Worm (Caenorhabditis elegans) whole organism, young adult: Measurements from ENCODE around the gene pgl-1.

Experiments used
- C06A6.2 ChIP-seq: fragments of 200-800 bp; sonication (Bioruptor generic); conservative IDR thresholded peaks from 2 replicates; pipeline ENCODE4 v1.3.6; 2022; ENCODE audit warnings: missing genetic modification characterization, missing compliant biosample characterization
- F33H1.4 ChIP-seq: fragments of 200-800 bp; sonication (Bioruptor generic); IDR thresholded peaks from 2 replicates; pipeline ENCODE4 v1.3.6; 2022; ENCODE audit warnings: missing genetic modification reagents, missing genetic modification characterization, missing compliant biosample characterization
- F39B2.1 ChIP-seq: fragments of 200-800 bp; sonication (Bioruptor generic); IDR thresholded peaks from 2 replicates; pipeline ENCODE4 v1.3.6; 2022; ENCODE audit warnings: missing genetic modification reagents, missing genetic modification characterization, missing compliant biosample characterization
- F49E8.2 ChIP-seq: sonication (generic microtip); optimal IDR thresholded peaks from 3 replicates; lab custom pipeline; 2017; ENCODE audit warnings: missing genetic modification characterization, mild to moderate bottlenecking, missing compliant biosample characterization, antibody characterized with exemption, moderate library complexity; ENCODE audit not compliant: insufficient read depth
- T26A5.8 ChIP-seq: sonication (generic microtip); optimal IDR thresholded peaks from 2 replicates; lab custom pipeline; 2016; ENCODE audit warnings: missing genetic modification characterization, missing compliant biosample characterization
- ZK185.1 ChIP-seq: sonication (generic microtip); optimal IDR thresholded peaks from 2 replicates; lab custom pipeline; 2016; ENCODE audit warnings: mild to moderate bottlenecking, missing genetic modification characterization, missing compliant biosample characterization; ENCODE audit not compliant: poor library complexity, severe bottlenecking
- aptf-3 ChIP-seq: fragments of 200-800 bp; sonication (Bioruptor generic); IDR thresholded peaks from 2 replicates; pipeline ENCODE4 v1.3.6; 2022; ENCODE audit warnings: missing genetic modification characterization, missing compliant biosample characterization
- athp-1 ChIP-seq: sonication (generic microtip); optimal IDR thresholded peaks from 2 replicates; lab custom pipeline; 2017; ENCODE audit warnings: mild to moderate bottlenecking, missing genetic modification characterization, missing compliant biosample characterization
- attf-5 ChIP-seq: fragments of 200-800 bp; sonication (Bioruptor generic); optimal IDR thresholded peaks from 2 replicates; lab custom pipeline; 2018; ENCODE audit warnings: mild to moderate bottlenecking, missing genetic modification characterization, missing compliant biosample characterization
- attf-6 ChIP-seq: fragments of 200-800 bp; sonication (Bioruptor generic); IDR thresholded peaks from 2 replicates; pipeline ENCODE4 v1.3.6; 2022; ENCODE audit warnings: missing genetic modification reagents, missing genetic modification characterization, missing compliant biosample characterization
- bed-2 ChIP-seq: fragments of 200-800 bp; sonication (Bioruptor generic); IDR thresholded peaks from 2 replicates; pipeline ENCODE4 v1.3.6; 2022; ENCODE audit warnings: missing genetic modification reagents, missing genetic modification characterization, missing compliant biosample characterization
- ceh-100 ChIP-seq: fragments of 200-800 bp; sonication (Bioruptor generic); IDR thresholded peaks from 2 replicates; pipeline ENCODE4 v1.3.6; 2022; ENCODE audit warnings: missing genetic modification reagents, missing genetic modification characterization, missing compliant biosample characterization
- ceh-27 ChIP-seq: fragments of 200-800 bp; sonication (Bioruptor generic); optimal IDR thresholded peaks from 2 replicates; lab custom pipeline; 2018; ENCODE audit warnings: mild to moderate bottlenecking, missing genetic modification characterization, moderate library complexity, missing compliant biosample characterization
- ceh-40 ChIP-seq: fragments of 200-800 bp; sonication (Bioruptor generic); IDR thresholded peaks from 2 replicates; pipeline ENCODE4 v1.3.6; 2022; ENCODE audit warnings: missing genetic modification characterization, missing compliant biosample characterization
- ceh-91 ChIP-seq: fragments of 200-800 bp; sonication (Bioruptor generic); IDR thresholded peaks from 2 replicates; pipeline ENCODE4 v1.3.6; 2022; ENCODE audit warnings: missing genetic modification reagents, missing genetic modification characterization, missing compliant biosample characterization
- die-1 ChIP-seq: sonication (generic microtip); optimal IDR thresholded peaks from 2 replicates; lab custom pipeline; 2016; ENCODE audit warnings: missing genotype, mild to moderate bottlenecking, missing genetic modification characterization, missing compliant biosample characterization
- egl-18 ChIP-seq: fragments of 200-800 bp; sonication (Bioruptor generic); IDR thresholded peaks from 2 replicates; pipeline ENCODE4 v1.3.6; 2022; ENCODE audit warnings: missing genetic modification reagents, missing genetic modification characterization, missing compliant biosample characterization
- egl-44 ChIP-seq: fragments of 200-800 bp; sonication (Bioruptor generic); IDR thresholded peaks from 2 replicates; pipeline ENCODE4 v1.3.6; 2022; ENCODE audit warnings: missing genetic modification reagents, missing genetic modification characterization, missing compliant biosample characterization
- ekl-4 ChIP-seq: fragments of 200-800 bp; sonication (Bioruptor generic); IDR thresholded peaks from 2 replicates; pipeline ENCODE4 v1.3.6; 2022; ENCODE audit warnings: missing genetic modification reagents, missing genetic modification characterization, missing compliant biosample characterization
- hrde-1 ChIP-seq: sonication (generic microtip); optimal IDR thresholded peaks from 2 replicates; lab custom pipeline; 2016; ENCODE audit warnings: missing genetic modification characterization, mild to moderate bottlenecking, missing compliant biosample characterization, moderate library complexity, missing genotype, missing genetic modification reagents, borderline replicate concordance
- lin-54 ChIP-seq: fragments of 200-800 bp; sonication (Bioruptor generic); optimal IDR thresholded peaks from 2 replicates; lab custom pipeline; 2018; ENCODE audit warnings: mild to moderate bottlenecking, missing genetic modification characterization, missing compliant biosample characterization
- lsy-27 ChIP-seq: sonication (generic microtip); optimal IDR thresholded peaks from 2 replicates; lab custom pipeline; 2017; ENCODE audit warnings: missing genetic modification characterization, mild to moderate bottlenecking, missing compliant biosample characterization, antibody characterized with exemption, missing genotype, borderline replicate concordance; ENCODE audit not compliant: insufficient read depth
- madf-3 ChIP-seq: fragments of 200-800 bp; sonication (Bioruptor generic); IDR thresholded peaks from 2 replicates; pipeline ENCODE4 v1.3.6; 2022; ENCODE audit warnings: missing genetic modification reagents, missing genetic modification characterization, missing compliant biosample characterization
- madf-6 ChIP-seq: fragments of 200-800 bp; sonication (Bioruptor generic); IDR thresholded peaks from 2 replicates; pipeline ENCODE4 v1.3.6; 2022; ENCODE audit warnings: missing genetic modification reagents, missing genetic modification characterization, missing compliant biosample characterization
- mxl-1 ChIP-seq: sonication (generic microtip); optimal IDR thresholded peaks from 2 replicates; lab custom pipeline; 2016; ENCODE audit warnings: missing genetic modification characterization, missing compliant biosample characterization
- nhr-120 ChIP-seq: fragments of 200-800 bp; sonication (Bioruptor generic); IDR thresholded peaks from 2 replicates; pipeline ENCODE4 v1.3.6; 2022; ENCODE audit warnings: missing genetic modification characterization, missing compliant biosample characterization
- nhr-80 ChIP-seq: sonication (generic microtip); optimal IDR thresholded peaks from 2 replicates; lab custom pipeline; 2016; ENCODE audit warnings: missing genetic modification characterization, missing compliant biosample characterization
- snpc-1.1 ChIP-seq: sonication (generic microtip); optimal IDR thresholded peaks from 2 replicates; lab custom pipeline; 2017; ENCODE audit warnings: missing genetic modification characterization, mild to moderate bottlenecking, missing compliant biosample characterization, antibody characterized with exemption, moderate library complexity, missing genotype, missing genetic modification reagents; ENCODE audit not compliant: insufficient read depth
- snpc-3.4 ChIP-seq: sonication (generic microtip); optimal IDR thresholded peaks from 2 replicates; lab custom pipeline; 2017; ENCODE audit warnings: missing genetic modification characterization, mild to moderate bottlenecking, missing compliant biosample characterization, antibody characterized with exemption, moderate library complexity, missing genotype, missing genetic modification reagents
- snpc-4 ChIP-seq, 5 experiments: fragments of 150-350 bp in 1 of 5; sonication (generic microtip) in 4 of 5; optimal IDR thresholded peaks; 2 replicates each; lab custom pipeline; 2014 to 2018; ENCODE audit warnings: missing genetic modification characterization in 5 of 5, missing biosample characterization in 3 of 5, antibody characterized with exemption in 2 of 5, mild to moderate bottlenecking in 2 of 5, missing compliant biosample characterization in 2 of 5, missing genotype in 2 of 5, moderate library complexity in 2 of 5, missing genetic modification reagents in 1 of 5
- tbx-9 ChIP-seq: sonication (generic microtip); optimal IDR thresholded peaks from 2 replicates; lab custom pipeline; 2016; ENCODE audit warnings: borderline replicate concordance, missing genetic modification characterization, inconsistent platforms, missing compliant biosample characterization
- unc-130 ChIP-seq: sonication (generic microtip); optimal IDR thresholded peaks from 2 replicates; lab custom pipeline; 2016; ENCODE audit warnings: missing genetic modification reagents, missing genetic modification characterization, missing compliant biosample characterization
- zfh-2 ChIP-seq: fragments of 200-800 bp; sonication (Bioruptor generic); conservative IDR thresholded peaks from 2 replicates; pipeline ENCODE4 v1.3.6; 2022; ENCODE audit warnings: missing genetic modification reagents, missing genetic modification characterization, missing compliant biosample characterization
- ztf-25 ChIP-seq: fragments of 200-800 bp; sonication (Bioruptor generic); IDR thresholded peaks from 2 replicates; pipeline ENCODE4 v1.3.6; 2022; ENCODE audit warnings: missing genetic modification reagents, missing genetic modification characterization, missing compliant biosample characterization
- ztf-26 ChIP-seq: sonication (generic microtip); optimal IDR thresholded peaks from 2 replicates; lab custom pipeline; 2017; ENCODE audit warnings: missing genetic modification characterization, missing compliant biosample characterization
- ztf-28 ChIP-seq: fragments of 200-800 bp; sonication (Bioruptor generic); IDR thresholded peaks from 2 replicates; pipeline ENCODE4 v1.3.6; 2022; ENCODE audit warnings: missing genetic modification reagents, missing genetic modification characterization, missing compliant biosample characterization
- ztf-3 ChIP-seq: fragments of 200-800 bp; sonication (Bioruptor generic); optimal IDR thresholded peaks from 2 replicates; lab custom pipeline; 2018; ENCODE audit warnings: mild to moderate bottlenecking, missing genetic modification characterization, missing compliant biosample characterization

The pgl-1 gene

DNA sequence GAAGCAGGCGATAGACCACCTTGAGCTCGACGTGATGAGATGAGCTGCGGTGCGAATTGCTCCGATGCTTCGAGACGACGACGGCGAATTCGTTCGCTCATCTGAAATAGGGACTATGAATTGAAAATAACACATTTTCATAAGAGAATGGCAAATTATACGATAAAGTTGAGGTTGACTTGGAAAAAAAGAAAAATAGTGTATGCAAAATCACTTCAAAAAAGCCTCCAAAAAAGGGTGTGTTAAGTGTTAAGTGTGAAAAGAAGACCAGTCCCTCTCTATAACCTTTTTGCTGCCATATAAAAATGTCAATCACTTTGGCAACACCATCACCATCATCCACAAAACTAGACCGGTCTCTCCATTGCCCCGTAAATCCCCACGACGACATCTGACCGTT lies 9.7 kb upstream of the pgl-1 start, which contains the start of gene prkl-1:
Gene prkl-1 (minus strand): TSS at position 101 of the 400 bp plus-strand sequence.
- TF ChIP-seq ztf-25 (GFP tag; lab: Robert Waterston, UW) (no peak), unc-130 (GFP tag; lab: Kevin White, UChicago) (no peak), ekl-4 (GFP tag; lab: Robert Waterston, UW) (no peak), T26A5.8 (tag; lab: Kevin White, UChicago) (no peak), ceh-40 (GFP tag; lab: Robert Waterston, UW) (no peak), attf-5 (GFP tag; lab: Kevin White, UChicago) (no peak), egl-18 (no peak), C06A6.2 (GFP tag; lab: Robert Waterston, UW) (no peak), F33H1.4 (no peak), aptf-3 (no peak), snpc-1.1 (no peak), mxl-1 (tag; lab: Kevin White, UChicago) (no peak), ceh-100 (GFP tag; lab: Robert Waterston, UW) (no peak), ceh-27 (GFP tag; lab: Kevin White, UChicago) (no peak), tbx-9 (no peak)

DNA sequence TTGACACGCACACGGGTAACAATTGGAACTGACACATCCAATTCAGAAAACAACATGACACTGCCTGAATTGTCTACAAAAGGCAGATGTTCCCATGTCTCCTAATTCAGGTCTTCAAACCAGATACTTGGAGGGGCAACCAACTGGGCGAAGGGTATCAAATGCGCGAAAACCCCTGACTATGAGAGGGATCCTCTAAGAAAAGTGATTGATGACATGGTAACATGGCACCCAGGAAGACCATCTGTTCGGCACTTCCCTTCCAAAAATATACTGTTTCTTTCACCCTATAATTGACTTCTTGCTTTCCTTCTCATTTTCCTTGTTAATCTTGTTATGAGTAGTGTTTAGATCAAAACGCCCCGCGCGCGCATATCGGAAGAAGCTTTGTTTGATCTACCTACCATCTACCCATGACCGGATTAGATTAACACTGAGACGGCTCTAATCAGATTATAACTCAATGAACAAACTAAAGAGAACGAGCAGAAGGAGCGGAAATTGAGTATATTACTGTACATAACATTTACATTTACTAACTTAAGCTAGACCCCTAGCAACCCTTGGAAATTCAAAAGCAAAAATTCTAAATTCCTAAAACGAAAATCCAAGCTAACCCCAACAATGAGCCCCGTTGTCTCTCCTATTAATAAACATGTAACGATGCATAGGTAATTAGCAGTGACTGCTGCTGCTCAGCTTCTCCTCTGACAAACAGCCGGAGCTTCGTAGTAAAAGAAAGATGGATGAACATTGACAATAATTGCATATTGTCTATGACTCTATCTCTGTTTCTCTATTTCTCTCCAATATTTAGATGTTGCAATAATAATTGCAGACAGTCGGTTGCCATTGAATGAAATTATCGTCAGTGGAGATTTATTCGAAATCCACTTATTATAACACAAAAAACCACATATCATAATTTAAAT lies 7.6 kb upstream of the pgl-1 start:
- no peak for TF ChIP-seq egl-18
- no peak for TF ChIP-seq zfh-2

DNA sequence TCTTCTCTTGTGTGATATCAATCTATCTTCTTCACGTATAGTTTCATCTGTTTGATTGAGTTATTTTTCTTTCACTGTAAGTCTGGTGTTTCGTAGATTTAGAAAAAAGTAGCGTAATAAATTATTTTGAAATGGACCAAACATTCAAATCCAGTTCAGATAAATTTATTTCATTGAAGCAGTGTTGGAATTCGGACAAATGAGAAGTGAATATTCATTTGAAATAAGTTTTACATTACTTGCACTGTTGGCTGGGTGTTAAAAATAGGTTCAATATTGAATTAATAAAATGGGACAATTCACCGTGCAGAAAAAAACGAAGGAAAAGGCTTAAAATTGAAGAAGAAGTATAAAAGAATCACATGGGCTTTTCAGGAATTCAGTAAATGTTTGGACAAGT lies 1.5 kb upstream of the pgl-1 start:
- peak; percentile 61 for TF ChIP-seq snpc-3.4 (tag; lab: Kevin White, UChicago)
- no peak for TF ChIP-seq snpc-4 (GFP tag; optimal IDR thresholded peaks at IDR 0.05; lab: Kevin White, UChicago)
- peak in 1 of 4 experiments; percentile 39 for TF ChIP-seq snpc-4 (tag; optimal IDR thresholded peaks at IDR 0.05; lab: Kevin White, UChicago)
- peak; percentile 16; the same call in 1 of the 2 replicates for TF ChIP-seq F33H1.4
- peak; percentile 43; the same call in 1 of the 2 replicates for TF ChIP-seq madf-6 (GFP tag; lab: Robert Waterston, UW)
- peak; percentile 44 for TF ChIP-seq F49E8.2
- TF ChIP-seq egl-44 (GFP tag; lab: Robert Waterston, UW), result 0 out of 2 replicates have a peak, but pooled peaks have one; percentile 13
- 0 out of 2 replicates have a peak, but pooled peaks have one; percentile 35 for TF ChIP-seq attf-6 (GFP tag; lab: Robert Waterston, UW)
- no peak for TF ChIP-seq mxl-1 (tag; lab: Kevin White, UChicago)
- TF ChIP-seq ceh-91 (GFP tag; lab: Robert Waterston, UW), result no peak

DNA sequence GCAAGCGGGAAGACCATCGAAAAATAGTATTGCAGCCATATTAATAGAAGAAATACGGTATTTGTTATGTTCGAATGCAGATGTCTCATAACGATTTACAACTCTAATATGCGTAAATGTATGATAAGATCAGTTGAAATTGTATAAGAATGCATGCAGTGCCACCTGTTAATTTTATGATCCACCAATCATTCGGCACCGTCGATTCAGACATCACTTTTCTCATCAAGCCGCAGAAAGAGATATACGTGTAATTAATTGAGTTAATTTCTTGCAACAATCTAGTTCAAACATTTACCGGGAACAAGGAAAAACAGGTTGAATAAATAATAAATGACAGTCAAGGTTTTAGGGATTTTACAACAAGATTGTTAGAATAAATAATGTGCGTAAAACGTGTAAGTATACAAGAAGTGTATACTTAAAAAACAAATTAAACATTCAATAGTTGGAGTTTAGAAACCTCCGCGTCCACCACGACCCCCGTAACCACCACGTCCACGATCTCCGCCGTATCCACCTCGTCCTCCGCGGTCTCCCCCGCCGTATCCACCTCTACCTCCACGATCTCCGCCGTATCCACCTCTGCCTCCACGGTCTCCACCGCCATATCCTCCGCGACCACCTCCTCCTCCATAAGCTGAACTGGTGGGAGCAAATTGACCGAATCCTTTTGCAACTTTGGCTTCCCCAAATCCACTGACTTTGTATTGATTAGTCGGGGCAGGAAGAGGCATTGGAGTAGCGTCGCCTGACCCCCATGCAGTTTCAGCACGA lies 2.8 kb downstream of the pgl-1 start:
- TF ChIP-seq madf-3 (GFP tag; lab: Robert Waterston, UW) (peak; percentile 80), lin-54 (peak; percentile 49), nhr-120 (0 out of 2 replicates have a peak, but pooled peaks have one; percentile 5), snpc-4 (GFP tag; optimal IDR thresholded peaks at IDR 0.05; lab: Kevin White, UChicago) (peak; percentile 46), snpc-4 (tag; optimal IDR thresholded peaks at IDR 0.05; lab: Kevin White, UChicago) (peak in 2 of 4 experiments; percentile 75 to 76), athp-1 (tag; lab: Kevin White, UChicago) (peak; percentile 62), ztf-3 (GFP tag; lab: Kevin White, UChicago) (no peak), F49E8.2 (peak; percentile 82), bed-2 (GFP tag; lab: Robert Waterston, UW) (no peak), ztf-26 (tag; lab: Kevin White, UChicago) (no peak), lsy-27 (tag; lab: Kevin White, UChicago) (no peak), madf-6 (GFP tag; lab: Robert Waterston, UW) (peak; percentile 76), snpc-3.4 (tag; lab: Kevin White, UChicago) (peak; percentile 37), nhr-80 (tag; lab: Kevin White, UChicago) (no peak), attf-6 (GFP tag; lab: Robert Waterston, UW) (peak; percentile 84), ztf-28 (GFP tag; lab: Robert Waterston, UW) (no peak), hrde-1 (tag; lab: Kevin White, UChicago) (peak; percentile 64), die-1 (peak; percentile 11), ZK185.1 (tag; lab: Kevin White, UChicago) (no peak), F33H1.4 (peak; percentile 44), F39B2.1 (peak; percentile 67; the same call in 1 of the 2 replicates)
